Fruit fly (Drosophila melanogaster) whole organism, embryonic: ENCODE measurements around the gene CG14840.

Experiments used
- B-H2 ChIP-seq: fragments of 200-800 bp; sonication (Bioruptor generic); optimal IDR thresholded peaks from 2 replicates; lab custom pipeline; 2018; ENCODE audit warnings: missing biosample characterization, mild to moderate bottlenecking, missing genetic modification characterization
- Bteb2 ChIP-seq: fragments of 200-800 bp; sonication (Bioruptor generic); optimal IDR thresholded peaks from 2 replicates; lab custom pipeline; 2016; ENCODE audit warnings: missing biosample characterization, missing genetic modification characterization
- CG11504 ChIP-seq: fragments of 200-800 bp; sonication (Bioruptor generic); optimal IDR thresholded peaks from 3 replicates; lab custom pipeline; 2019; ENCODE audit warnings: missing biosample characterization, mild to moderate bottlenecking, missing genetic modification characterization, moderate library complexity
- CG11695 ChIP-seq: fragments of 200-800 bp; sonication (Bioruptor generic); IDR thresholded peaks from 3 replicates; pipeline ENCODE4 v1.3.6; 2022; ENCODE audit warnings: missing biosample characterization, missing genetic modification characterization
- CG1233 ChIP-seq: fragments of 200-800 bp; sonication (Bioruptor generic); optimal IDR thresholded peaks from 4 replicates; lab custom pipeline; 2018; ENCODE audit warnings: missing biosample characterization, mild to moderate bottlenecking, missing genetic modification characterization
- CG1529 ChIP-seq: fragments of 200-800 bp; sonication (Bioruptor generic); optimal IDR thresholded peaks from 3 replicates; lab custom pipeline; 2018; ENCODE audit warnings: missing biosample characterization, missing genetic modification characterization
- CG17328 ChIP-seq: fragments of 200-800 bp; sonication (Bioruptor generic); IDR thresholded peaks from 2 replicates; pipeline ENCODE4 v1.3.6; 2022; ENCODE audit warnings: missing biosample characterization, missing genetic modification characterization
- CG17361 ChIP-seq: fragments of 200-800 bp; sonication (Bioruptor generic); IDR thresholded peaks from 3 replicates; pipeline ENCODE4 v1.3.6; 2022; ENCODE audit warnings: missing biosample characterization, missing genetic modification characterization
- CG2199 ChIP-seq: fragments of 200-800 bp; sonication (Bioruptor generic); IDR thresholded peaks from 3 replicates; pipeline ENCODE4 v1.3.6; 2022; ENCODE audit warnings: missing biosample characterization, missing genetic modification characterization
- CG2678 ChIP-seq: fragments of 200-800 bp; sonication (Bioruptor generic); optimal IDR thresholded peaks from 3 replicates; lab custom pipeline; 2019; ENCODE audit warnings: missing biosample characterization, mild to moderate bottlenecking, missing genetic modification characterization, moderate library complexity
- CG2889 ChIP-seq: fragments of 200-800 bp; sonication (Bioruptor generic); IDR thresholded peaks from 3 replicates; pipeline ENCODE4 v1.3.6; 2022; ENCODE audit warnings: missing biosample characterization, missing genetic modification characterization
- CG30403 ChIP-seq: fragments of 200-800 bp; sonication (Bioruptor generic); optimal IDR thresholded peaks from 3 replicates; lab custom pipeline; 2016; ENCODE audit warnings: missing biosample characterization, missing genetic modification characterization
- CG32772 ChIP-seq: fragments of 200-800 bp; sonication (Bioruptor generic); IDR thresholded peaks from 2 replicates; pipeline ENCODE4 v1.3.6; 2022; ENCODE audit warnings: missing biosample characterization, missing genetic modification characterization
- CG4707 ChIP-seq: fragments of 200-800 bp; sonication (Bioruptor generic); optimal IDR thresholded peaks from 2 replicates; lab custom pipeline; 2018; ENCODE audit warnings: missing biosample characterization, mild to moderate bottlenecking, missing genetic modification characterization, moderate library complexity
- CG5180 ChIP-seq: fragments of 200-800 bp; sonication (Bioruptor generic); optimal IDR thresholded peaks from 3 replicates; lab custom pipeline; 2017; ENCODE audit warnings: missing biosample characterization, missing genetic modification characterization, mild to moderate bottlenecking, moderate library complexity, missing genetic modification reagents
- CG6683 ChIP-seq: fragments of 200-800 bp; sonication (Bioruptor generic); optimal IDR thresholded peaks from 2 replicates; lab custom pipeline; 2017; ENCODE audit warnings: missing biosample characterization, mild to moderate bottlenecking, missing genetic modification characterization, missing genetic modification reagents
- CG7271 ChIP-seq: fragments of 200-800 bp; sonication (Bioruptor generic); optimal IDR thresholded peaks from 2 replicates; lab custom pipeline; 2018; ENCODE audit warnings: missing biosample characterization, mild to moderate bottlenecking, missing genetic modification characterization, moderate library complexity
- CG7745 ChIP-seq: fragments of 200-800 bp; sonication (Bioruptor generic); optimal IDR thresholded peaks from 2 replicates; lab custom pipeline; 2018; ENCODE audit warnings: missing biosample characterization, mild to moderate bottlenecking, missing genetic modification characterization, moderate library complexity
- CG8089 ChIP-seq: fragments of 200-800 bp; sonication (Bioruptor generic); optimal IDR thresholded peaks from 3 replicates; lab custom pipeline; 2016; ENCODE audit warnings: missing biosample characterization, missing genetic modification characterization
- CG8359 ChIP-seq: fragments of 200-800 bp; sonication (Bioruptor generic); optimal IDR thresholded peaks from 2 replicates; lab custom pipeline; 2017; ENCODE audit warnings: missing biosample characterization, mild to moderate bottlenecking, missing genetic modification characterization, borderline replicate concordance
- CG8924 ChIP-seq: fragments of 200-800 bp; optimal IDR thresholded peaks from 3 replicates; lab custom pipeline; 2019; ENCODE audit warnings: missing biosample characterization, mild to moderate bottlenecking, missing genetic modification characterization, moderate library complexity
- CG9817 ChIP-seq: fragments of 200-800 bp; sonication (Bioruptor generic); optimal IDR thresholded peaks from 2 replicates; lab custom pipeline; 2018; ENCODE audit warnings: missing biosample characterization, mild to moderate bottlenecking, missing genetic modification characterization, moderate library complexity
- CkIIα-i1 ChIP-seq: fragments of 200-800 bp; sonication (Bioruptor generic); IDR thresholded peaks from 2 replicates; pipeline ENCODE4 v1.3.6; 2022; ENCODE audit warnings: missing biosample characterization, missing genetic modification characterization
- Dip3 ChIP-seq: fragments of 200-800 bp; sonication (Bioruptor generic); optimal IDR thresholded peaks from 3 replicates; lab custom pipeline; 2016; ENCODE audit warnings: missing biosample characterization, missing genetic modification characterization
- Drgx ChIP-seq: fragments of 200-800 bp; sonication (Bioruptor generic); IDR thresholded peaks from 2 replicates; pipeline ENCODE4 v1.3.6; 2022; ENCODE audit warnings: missing biosample characterization, missing genetic modification characterization
- Eip74EF ChIP-seq, 2 experiments: fragments of 200-800 bp in 1 of 2; fragments of >200 bp in 1 of 2; sonication (Bioruptor generic) in 1 of 2; optimal IDR thresholded peaks; 2 replicates each; lab custom pipeline; 2017 to 2019; ENCODE audit warnings: missing biosample characterization in 2 of 2, missing genetic modification characterization in 2 of 2, mild to moderate bottlenecking in 1 of 2, moderate library complexity in 1 of 2
- Fer2 ChIP-seq: fragments of 200-800 bp; sonication (Bioruptor generic); optimal IDR thresholded peaks from 2 replicates; lab custom pipeline; 2018; ENCODE audit warnings: missing biosample characterization, mild to moderate bottlenecking, missing genetic modification characterization, moderate library complexity
- Gug ChIP-seq: fragments of 200-800 bp; sonication (Bioruptor generic); IDR thresholded peaks from 4 replicates; pipeline ENCODE4 v1.3.6; 2022; ENCODE audit warnings: missing biosample characterization, missing genetic modification characterization
- HLH3B ChIP-seq: fragments of 200-800 bp; sonication (Bioruptor generic); IDR thresholded peaks from 2 replicates; pipeline ENCODE4 v1.3.6; 2022; ENCODE audit warnings: missing biosample characterization, missing genetic modification characterization
- Hr39 ChIP-seq: fragments of >200 bp; optimal IDR thresholded peaks from 2 replicates; lab custom pipeline; 2017
- Hr51 ChIP-seq, 2 experiments: fragments of 200-800 bp; sonication (Bioruptor generic); optimal IDR thresholded peaks; 2 replicates in 1 of 2; 3 replicates in 1 of 2; lab custom pipeline; 2016 to 2018; ENCODE audit warnings: missing biosample characterization in 2 of 2, missing genetic modification characterization in 2 of 2, mild to moderate bottlenecking in 1 of 2, moderate library complexity in 1 of 2
- Meics ChIP-seq: fragments of 200-800 bp; sonication (Bioruptor generic); optimal IDR thresholded peaks from 2 replicates; lab custom pipeline; 2017; ENCODE audit warnings: missing biosample characterization, mild to moderate bottlenecking, missing genetic modification characterization
- TFAM ChIP-seq: fragments of 200-800 bp; sonication (Bioruptor generic); optimal IDR thresholded peaks from 2 replicates; lab custom pipeline; 2017; ENCODE audit warnings: missing biosample characterization, missing genetic modification characterization, inconsistent platforms
- bbx ChIP-seq: fragments of 200-800 bp; sonication (Bioruptor generic); IDR thresholded peaks from 2 replicates; pipeline ENCODE4 v1.3.6; 2022; ENCODE audit warnings: missing biosample characterization, missing genetic modification characterization; ENCODE audit not compliant: partially characterized antibody
- bowl ChIP-seq: fragments of 200-800 bp; sonication (Bioruptor generic); IDR thresholded peaks from 2 replicates; pipeline ENCODE4 v1.3.6; 2022; ENCODE audit warnings: missing biosample characterization, missing genetic modification characterization
- bsh ChIP-seq, 2 experiments: fragments of 200-800 bp; sonication (Bioruptor generic); optimal IDR thresholded peaks; 2 replicates each; lab custom pipeline; 2017 to 2018; ENCODE audit warnings: mild to moderate bottlenecking in 2 of 2, missing biosample characterization in 2 of 2, missing genetic modification characterization in 2 of 2, moderate library complexity in 1 of 2
- corto ChIP-seq: fragments of 200-800 bp; sonication (Bioruptor generic); optimal IDR thresholded peaks from 2 replicates; lab custom pipeline; 2016; ENCODE audit warnings: missing biosample characterization, mild to moderate bottlenecking, missing genetic modification characterization, moderate library complexity
- dmrt99B ChIP-seq: fragments of 200-800 bp; sonication (Bioruptor generic); optimal IDR thresholded peaks from 2 replicates; lab custom pipeline; 2018; ENCODE audit warnings: missing biosample characterization, mild to moderate bottlenecking, missing genetic modification characterization, moderate library complexity
- fd64A ChIP-seq: fragments of 200-800 bp; sonication (Bioruptor generic); optimal IDR thresholded peaks from 3 replicates; lab custom pipeline; 2018; ENCODE audit warnings: missing biosample characterization, mild to moderate bottlenecking, missing genetic modification characterization
- grau ChIP-seq: fragments of 200-800 bp; optimal IDR thresholded peaks from 3 replicates; lab custom pipeline; 2019; ENCODE audit warnings: missing biosample characterization, mild to moderate bottlenecking, missing genetic modification characterization, moderate library complexity
- hkb ChIP-seq, 2 experiments: fragments of 200-800 bp in 1 of 2; fragments of >200 bp in 1 of 2; sonication (Bioruptor generic) in 1 of 2; IDR thresholded peaks in 1 of 2; optimal IDR thresholded peaks in 1 of 2; 2 replicates each; pipeline versions ENCODE4 v1.3.6 to Lab custom; 2017 to 2022; ENCODE audit warnings: missing biosample characterization in 1 of 2, missing genetic modification characterization in 1 of 2
- lab ChIP-seq: fragments of 200-800 bp; sonication (Bioruptor generic); optimal IDR thresholded peaks from 3 replicates; lab custom pipeline; 2017; ENCODE audit warnings: missing biosample characterization, missing genetic modification characterization, mild to moderate bottlenecking, moderate library complexity, missing genetic modification reagents
- lmd ChIP-seq: fragments of 200-800 bp; sonication (Bioruptor generic); IDR thresholded peaks from 2 replicates; pipeline ENCODE4 v1.3.6; 2022; ENCODE audit warnings: missing biosample characterization, missing genetic modification characterization
- mld ChIP-seq: fragments of 200-800 bp; sonication (Bioruptor generic); IDR thresholded peaks from 3 replicates; pipeline ENCODE4 v1.3.6; 2022; ENCODE audit warnings: missing biosample characterization, missing genetic modification characterization; ENCODE audit not compliant: partially characterized antibody
- peb ChIP-seq: fragments of 200-800 bp; sonication (Bioruptor generic); IDR thresholded peaks from 2 replicates; pipeline ENCODE4 v1.3.6; 2022; ENCODE audit warnings: missing biosample characterization, missing genetic modification characterization
- sqz ChIP-seq: fragments of 200-800 bp; sonication (Bioruptor generic); optimal IDR thresholded peaks from 3 replicates; lab custom pipeline; 2018; ENCODE audit warnings: missing biosample characterization, mild to moderate bottlenecking, missing genetic modification characterization
- trh ChIP-seq: fragments of 200-800 bp; sonication (Bioruptor generic); optimal IDR thresholded peaks from 2 replicates; lab custom pipeline; 2016; ENCODE audit warnings: missing biosample characterization, missing genetic modification characterization
- vfl ChIP-seq: fragments of 200-800 bp; sonication (Bioruptor generic); optimal IDR thresholded peaks from 2 replicates; lab custom pipeline; 2016; ENCODE audit warnings: missing biosample characterization, missing genetic modification characterization
- zen ChIP-seq: fragments of 200-800 bp; sonication (Bioruptor generic); optimal IDR thresholded peaks from 3 replicates; lab custom pipeline; 2018; ENCODE audit warnings: missing biosample characterization, mild to moderate bottlenecking, missing genetic modification characterization, moderate library complexity
- zfh1 ChIP-seq: fragments of 200-800 bp; sonication (Bioruptor generic); IDR thresholded peaks from 3 replicates; pipeline ENCODE4 v1.3.6; 2022; ENCODE audit warnings: missing biosample characterization, missing genetic modification characterization

Gene CG14840

dm6 chr3R:14291431-14291830, 30.4 kb upstream of the CG14840 start (continued):
- TF ChIP-seq CG7271 (tag; lab: Kevin White, UChicago) = no peak
- no peak for TF ChIP-seq mld (GFP tag; lab: Robert Waterston, UW)
- peak in 1 of 2 experiments; percentile 22 for TF ChIP-seq Eip74EF (GFP tag; optimal IDR thresholded peaks at IDR 0.05; lab: Kevin White, UChicago)
- no peak for TF ChIP-seq peb (GFP tag; lab: Robert Waterston, UW)
- TF ChIP-seq Hr51 (GFP tag; optimal IDR thresholded peaks at IDR 0.05; lab: Kevin White, UChicago) = peak in 1 of 2 experiments; percentile 47
- TF ChIP-seq trh = no peak
- TF ChIP-seq CG8089 (GFP tag; lab: Kevin White, UChicago) = no peak
- TF ChIP-seq CG8924 (tag; lab: Kevin White, UChicago) = peak; percentile 5
- peak; percentile 6 for TF ChIP-seq CG5180
- TF ChIP-seq CG1529 (GFP tag; lab: Kevin White, UChicago) = no peak
- TF ChIP-seq Fer2 (tag; lab: Kevin White, UChicago) = no peak
- TF ChIP-seq B-H2 = no peak
- TF ChIP-seq Bteb2 (GFP tag; lab: Kevin White, UChicago) = no peak
- TF ChIP-seq grau (tag; lab: Kevin White, UChicago) = peak; percentile 32
- TF ChIP-seq bowl (GFP tag; lab: Robert Waterston, UW) = no peak
- TF ChIP-seq CG8359 (GFP tag; lab: Kevin White, UChicago) = no peak
- TF ChIP-seq Drgx (GFP tag; lab: Robert Waterston, UW) = peak; percentile 81
- TF ChIP-seq CG2889 (GFP tag; lab: Robert Waterston, UW) = no peak
- no peak for TF ChIP-seq CG7745 (tag; lab: Kevin White, UChicago)
- no peak for TF ChIP-seq CG9817 (tag; lab: Kevin White, UChicago)
- TF ChIP-seq CG17361 (GFP tag; lab: Robert Waterston, UW) = 0 out of 3 replicates have a peak, but pooled peaks have one; percentile 33
- no peak for TF ChIP-seq vfl (GFP tag; lab: Kevin White, UChicago)
- TF ChIP-seq CG4707 = no peak
- TF ChIP-seq Hr39 = no peak
- TF ChIP-seq bbx = no peak
- no peak for TF ChIP-seq zen
- TF ChIP-seq CG11695 (GFP tag; lab: Robert Waterston, UW) = no peak
- TF ChIP-seq CG2678 (tag; lab: Kevin White, UChicago) = peak; percentile 46
- TF ChIP-seq hkb (optimal IDR thresholded peaks at IDR 0.05; lab: Kevin White, UChicago) = no peak
- TF ChIP-seq hkb (GFP tag; IDR thresholded peaks at IDR 0.05; lab: Robert Waterston, UW) = 0 out of 2 replicates have a peak, but pooled peaks have one; percentile 39
- TF ChIP-seq lab = peak; percentile 16
- 0 out of 3 replicates have a peak, but pooled peaks have one; percentile 13 for TF ChIP-seq zfh1 (GFP tag; lab: Robert Waterston, UW)
- no peak for TF ChIP-seq TFAM (GFP tag; lab: Kevin White, UChicago)
- no peak for TF ChIP-seq CG2199 (GFP tag; lab: Robert Waterston, UW)
- TF ChIP-seq CG17328 (GFP tag; lab: Robert Waterston, UW) = 0 out of 2 replicates have a peak, but pooled peaks have one; percentile 11
- TF ChIP-seq CG32772 = no peak
- no peak for TF ChIP-seq Meics (GFP tag; lab: Kevin White, UChicago)
- TF ChIP-seq corto (GFP tag; lab: Kevin White, UChicago) = peak; percentile 45
- no peak for TF ChIP-seq HLH3B
- TF ChIP-seq CG6683 (GFP tag; lab: Kevin White, UChicago) = no peak
- TF ChIP-seq CG1233 (GFP tag; lab: Kevin White, UChicago) = no peak
- peak; percentile 19 to 72 for TF ChIP-seq bsh (GFP tag; optimal IDR thresholded peaks at IDR 0.05; lab: Kevin White, UChicago)
- TF ChIP-seq CG30403 (GFP tag; lab: Kevin White, UChicago) = peak; percentile 7
- TF ChIP-seq Dip3 (GFP tag; lab: Kevin White, UChicago) = no peak
- no peak for TF ChIP-seq CkIIα-i1 (GFP tag; lab: Robert Waterston, UW)
- TF ChIP-seq Gug (GFP tag; lab: Robert Waterston, UW) = no peak
- TF ChIP-seq fd64A (GFP tag; lab: Kevin White, UChicago) = no peak
- peak; percentile 54 for TF ChIP-seq CG11504
- TF ChIP-seq lmd (GFP tag; lab: Robert Waterston, UW) = peak; percentile 22; the same call in 1 of the 2 replicates
- TF ChIP-seq dmrt99B = peak; percentile 19
- no peak for TF ChIP-seq sqz
